Fruit fly (Drosophila melanogaster) whole organism, prepupa: Measurements from ENCODE around the gene CCT1.

Experiments
- Blimp-1 ChIP-seq: fragments of 200-800 bp; sonication (Bioruptor generic); optimal IDR thresholded peaks from 3 replicates; lab custom pipeline; 2017; ENCODE audit warnings: missing biosample characterization, missing genetic modification characterization, mild to moderate bottlenecking, moderate library complexity, missing genetic modification reagents
- CG10631 ChIP-seq: fragments of 200-800 bp; sonication (Bioruptor generic); optimal IDR thresholded peaks from 2 replicates; lab custom pipeline; 2016; ENCODE audit warnings: missing biosample characterization, missing genetic modification characterization
- CG10669 ChIP-seq: fragments of 200-800 bp; sonication (Bioruptor generic); optimal IDR thresholded peaks from 3 replicates; lab custom pipeline; 2018; ENCODE audit warnings: missing biosample characterization, mild to moderate bottlenecking, missing genetic modification characterization, moderate library complexity
- CG11294 ChIP-seq: fragments of 200-800 bp; sonication (Bioruptor generic); IDR thresholded peaks from 2 replicates; pipeline ENCODE4 v1.3.6; 2022; ENCODE audit warnings: missing biosample characterization, missing genetic modification characterization
- CG11762 ChIP-seq: fragments of 200-800 bp; sonication (Bioruptor generic); optimal IDR thresholded peaks from 3 replicates; lab custom pipeline; 2016; ENCODE audit warnings: missing biosample characterization, missing genetic modification characterization; ENCODE audit not compliant: insufficient read depth
- CG11902 ChIP-seq: fragments of 200-800 bp; sonication (Bioruptor generic); optimal IDR thresholded peaks from 3 replicates; lab custom pipeline; 2016; ENCODE audit warnings: missing biosample characterization, missing genetic modification characterization
- CG1621 ChIP-seq: fragments of 200-800 bp; sonication (Bioruptor generic); optimal IDR thresholded peaks from 3 replicates; lab custom pipeline; 2018; ENCODE audit warnings: missing biosample characterization, mild to moderate bottlenecking, missing genetic modification characterization
- CG16779 ChIP-seq: fragments of 200-800 bp; sonication (Bioruptor generic); optimal IDR thresholded peaks from 3 replicates; lab custom pipeline; 2017; ENCODE audit warnings: missing biosample characterization, mild to moderate bottlenecking, missing genetic modification characterization
- CG3032 ChIP-seq: fragments of 200-800 bp; optimal IDR thresholded peaks from 2 replicates; lab custom pipeline; 2019; ENCODE audit warnings: missing biosample characterization, mild to moderate bottlenecking, missing genetic modification characterization, moderate library complexity
- CG3919 ChIP-seq: fragments of 200-800 bp; sonication (Bioruptor generic); optimal IDR thresholded peaks from 3 replicates; lab custom pipeline; 2016; ENCODE audit warnings: missing biosample characterization, missing genetic modification characterization
- CG6276 ChIP-seq: fragments of 200-800 bp; sonication (Bioruptor generic); optimal IDR thresholded peaks from 2 replicates; lab custom pipeline; 2017; ENCODE audit warnings: missing biosample characterization, mild to moderate bottlenecking, missing genetic modification characterization
- CG6854 ChIP-seq: fragments of 200-800 bp; sonication (Bioruptor generic); optimal IDR thresholded peaks from 2 replicates; lab custom pipeline; 2017; ENCODE audit warnings: missing biosample characterization, mild to moderate bottlenecking, missing genetic modification characterization
- CG8119 ChIP-seq: fragments of 200-800 bp; sonication (Bioruptor generic); IDR thresholded peaks from 3 replicates; pipeline ENCODE4 v1.3.6; 2022; ENCODE audit warnings: missing biosample characterization, missing genetic modification characterization
- CG8632 ChIP-seq: fragments of 200-800 bp; sonication (Bioruptor generic); optimal IDR thresholded peaks from 3 replicates; lab custom pipeline; 2016; ENCODE audit warnings: missing biosample characterization, missing genetic modification characterization
- CG9139 ChIP-seq: fragments of 200-800 bp; sonication (Bioruptor generic); optimal IDR thresholded peaks from 3 replicates; lab custom pipeline; 2017; ENCODE audit warnings: missing biosample characterization, mild to moderate bottlenecking, missing genetic modification characterization
- Eip75B ChIP-seq: fragments of 200-800 bp; sonication (Bioruptor generic); optimal IDR thresholded peaks from 3 replicates; lab custom pipeline; 2016; ENCODE audit warnings: missing biosample characterization, missing genetic modification characterization
- Eip78C ChIP-seq: fragments of 200-800 bp; sonication (Bioruptor generic); peaks from one replicate; lab custom pipeline; 2016; ENCODE audit warnings: missing biosample characterization, missing genetic modification characterization
- Eip93F ChIP-seq: fragments of 200-800 bp; sonication (Bioruptor generic); optimal IDR thresholded peaks from 2 replicates; lab custom pipeline; 2016; ENCODE audit warnings: missing biosample characterization, mild to moderate bottlenecking, missing genetic modification characterization
- Ets21C ChIP-seq: fragments of 200-800 bp; sonication (Bioruptor generic); optimal IDR thresholded peaks from 3 replicates; lab custom pipeline; 2016; ENCODE audit warnings: missing biosample characterization, missing genetic modification characterization
- Ets96B ChIP-seq: fragments of 200-800 bp; optimal IDR thresholded peaks from 2 replicates; lab custom pipeline; 2019; ENCODE audit warnings: missing biosample characterization, mild to moderate bottlenecking, missing genetic modification characterization, moderate library complexity
- Gug ChIP-seq: fragments of 200-800 bp; sonication (Bioruptor generic); IDR thresholded peaks from 2 replicates; pipeline ENCODE4 v1.3.6; 2022; ENCODE audit warnings: missing biosample characterization, missing genetic modification characterization
- Lpt ChIP-seq: fragments of 200-800 bp; sonication (Bioruptor generic); optimal IDR thresholded peaks from 3 replicates; lab custom pipeline; 2016; ENCODE audit warnings: missing biosample characterization, missing genetic modification characterization
- Met ChIP-seq: fragments of 200-800 bp; sonication (Bioruptor generic); optimal IDR thresholded peaks from 3 replicates; lab custom pipeline; 2016; ENCODE audit warnings: missing biosample characterization, missing genetic modification characterization
- Smox ChIP-seq: fragments of 200-800 bp; sonication (Bioruptor generic); optimal IDR thresholded peaks from 3 replicates; lab custom pipeline; 2016; ENCODE audit warnings: missing biosample characterization, missing genetic modification characterization
- Sox102F ChIP-seq: fragments of 200-800 bp; sonication (Bioruptor generic); optimal IDR thresholded peaks from 2 replicates; lab custom pipeline; 2016; ENCODE audit warnings: missing biosample characterization, mild to moderate bottlenecking, missing genetic modification characterization
- achi ChIP-seq: fragments of 200-800 bp; sonication (Bioruptor generic); optimal IDR thresholded peaks from 3 replicates; lab custom pipeline; 2016; ENCODE audit warnings: missing biosample characterization, missing genetic modification characterization
- dac ChIP-seq: fragments of 200-800 bp; sonication (Bioruptor generic); optimal IDR thresholded peaks from 2 replicates; lab custom pipeline; 2017; ENCODE audit warnings: missing biosample characterization, mild to moderate bottlenecking, missing genetic modification characterization
- dsx ChIP-seq: fragments of 200-800 bp; optimal IDR thresholded peaks from 3 replicates; lab custom pipeline; 2019; ENCODE audit warnings: missing biosample characterization, mild to moderate bottlenecking, missing genetic modification characterization, moderate library complexity; ENCODE audit not compliant: poor library complexity, severe bottlenecking
- eg ChIP-seq: fragments of 200-800 bp; sonication (Bioruptor generic); IDR thresholded peaks from 3 replicates; pipeline ENCODE4 v1.3.6; 2022; ENCODE audit warnings: missing biosample characterization, missing genetic modification characterization
- fd59A ChIP-seq: fragments of 200-800 bp; sonication (Bioruptor generic); optimal IDR thresholded peaks from 2 replicates; lab custom pipeline; 2017; ENCODE audit warnings: missing biosample characterization, mild to moderate bottlenecking, missing genetic modification characterization, missing genetic modification reagents
- lz ChIP-seq: fragments of 200-800 bp; sonication (Bioruptor generic); optimal IDR thresholded peaks from 3 replicates; lab custom pipeline; 2016; ENCODE audit warnings: missing biosample characterization, missing genetic modification characterization
- pdm3 ChIP-seq: fragments of 200-800 bp; sonication (Bioruptor generic); optimal IDR thresholded peaks from 3 replicates; lab custom pipeline; 2016; ENCODE audit warnings: missing biosample characterization, missing genetic modification characterization
- salr ChIP-seq, 2 experiments: fragments of 200-800 bp; sonication (Bioruptor generic); optimal IDR thresholded peaks; 3 replicates each; lab custom pipeline; 2016 to 2018; ENCODE audit warnings: missing biosample characterization in 2 of 2, missing genetic modification characterization in 2 of 2, mild to moderate bottlenecking in 1 of 2
- ss ChIP-seq, 2 experiments: fragments of 200-800 bp; sonication (Bioruptor generic); optimal IDR thresholded peaks; 2 replicates in 1 of 2; 3 replicates in 1 of 2; lab custom pipeline; 2017 to 2018; ENCODE audit warnings: mild to moderate bottlenecking in 2 of 2, missing biosample characterization in 2 of 2, missing genetic modification characterization in 2 of 2, moderate library complexity in 1 of 2
- svp ChIP-seq: fragments of 200-800 bp; sonication (Bioruptor generic); peaks from one replicate; lab custom pipeline; 2016; ENCODE audit warnings: missing biosample characterization, missing genetic modification characterization
- topi ChIP-seq: fragments of 200-800 bp; sonication (Bioruptor generic); optimal IDR thresholded peaks from 3 replicates; lab custom pipeline; 2016; ENCODE audit warnings: missing biosample characterization, missing genetic modification characterization
- vri ChIP-seq: fragments of 200-800 bp; sonication (Bioruptor generic); optimal IDR thresholded peaks from 3 replicates; lab custom pipeline; 2016; ENCODE audit warnings: missing biosample characterization, mild to moderate bottlenecking, missing genetic modification characterization

Gene CCT1

dm6 chr3R:22524344-22525072 lies 33.3 kb upstream of the CCT1 start (continued):
- no peak for TF ChIP-seq CG11762
- no peak for TF ChIP-seq CG1621 (tag; lab: Kevin White, UChicago)
- TF ChIP-seq Met = peak; percentile 27
- TF ChIP-seq Eip93F (GFP tag; lab: Kevin White, UChicago) = no peak
- no peak for TF ChIP-seq dac (GFP tag; lab: Kevin White, UChicago)
- no peak for TF ChIP-seq Gug (GFP tag; lab: Robert Waterston, UW)
- no peak for TF ChIP-seq CG16779
- TF ChIP-seq CG9139 (GFP tag; lab: Kevin White, UChicago) = no peak
- TF ChIP-seq CG8632 (GFP tag; lab: Kevin White, UChicago) = peak; percentile 23
- peak; percentile 28 for TF ChIP-seq Smox
- peak; percentile 19 for TF ChIP-seq lz (GFP tag; lab: Kevin White, UChicago)
- TF ChIP-seq fd59A (GFP tag; lab: Kevin White, UChicago) = no peak
- TF ChIP-seq ss (GFP tag; optimal IDR thresholded peaks at IDR 0.05; lab: Kevin White, UChicago) = peak in 1 of 2 experiments; percentile 18
- TF ChIP-seq vri (GFP tag; lab: Kevin White, UChicago) = no peak
- no peak for TF ChIP-seq Ets96B (tag; lab: Kevin White, UChicago)
- TF ChIP-seq salr (GFP tag; optimal IDR thresholded peaks at IDR 0.05; lab: Kevin White, UChicago) = no peak
- peak; percentile 1 for TF ChIP-seq Eip75B
- no peak for TF ChIP-seq CG10631
- TF ChIP-seq dsx = no peak
- TF ChIP-seq CG11902 (GFP tag; lab: Kevin White, UChicago) = no peak
- TF ChIP-seq CG11294 (GFP tag; lab: Robert Waterston, UW) = no peak
- TF ChIP-seq CG10669 (GFP tag; lab: Kevin White, UChicago) = no peak
- no peak for TF ChIP-seq CG6276 (GFP tag; lab: Kevin White, UChicago)
- TF ChIP-seq pdm3 (GFP tag; lab: Kevin White, UChicago) = peak; percentile 27
- no peak for TF ChIP-seq Lpt (GFP tag; lab: Kevin White, UChicago)
- no peak for TF ChIP-seq CG8119 (GFP tag; lab: Robert Waterston, UW)
- TF ChIP-seq eg (GFP tag; lab: Robert Waterston, UW) = no peak
- TF ChIP-seq CG3919 = peak; percentile 13
- no peak for TF ChIP-seq achi
- TF ChIP-seq Sox102F (GFP tag; lab: Kevin White, UChicago) = peak; percentile 12
- peak; percentile 82 for TF ChIP-seq Eip78C (GFP tag; lab: Kevin White, UChicago)
- peak; percentile 38 for TF ChIP-seq CG6854 (GFP tag; lab: Kevin White, UChicago)
- TF ChIP-seq, all 60 proteins: peak for 27

- peak; percentile 97 for TF ChIP-seq svp
- TF ChIP-seq fd59A (GFP tag; lab: Kevin White, UChicago) = no peak
- TF ChIP-seq Eip93F (GFP tag; lab: Kevin White, UChicago) = peak; percentile 10
- TF ChIP-seq dsx = no peak
- TF ChIP-seq vri (GFP tag; lab: Kevin White, UChicago) = peak; percentile 0
- TF ChIP-seq Blimp-1 (GFP tag; lab: Kevin White, UChicago) = peak; percentile 20
- TF ChIP-seq, all 60 proteins: peak for 4
Observed at dm6 chr3R:22522859-22523258, 31.6 kb upstream of the CCT1 start.

dm6 chr3R:22522042-22522441 lies 30.8 kb upstream of the CCT1 start:
- TF ChIP-seq CG3032 (tag; lab: Kevin White, UChicago) = no peak
- TF ChIP-seq Ets21C (GFP tag; lab: Kevin White, UChicago) = no peak
- TF ChIP-seq topi (GFP tag; lab: Kevin White, UChicago) = no peak
- TF ChIP-seq CG8632 (GFP tag; lab: Kevin White, UChicago) = no peak
- no peak for TF ChIP-seq Smox
